Worm (Caenorhabditis elegans): ENCODE results near the gene ctl-3.

ce11 chrII:14312182-14312581 is 1.6 kb upstream of the ctl-3 start:
- TF ChIP-seq ces-1 (GFP tag; optimal IDR thresholded peaks at IDR 0.05) (no peak), zip-8 (tag; optimal IDR thresholded peaks at IDR 0.05) (no peak), elt-3 (tag; optimal IDR thresholded peaks at IDR 0.05) (no peak), ztf-11 (tag; optimal IDR thresholded peaks at IDR 0.05) (no peak), lsy-2 (tag; optimal IDR thresholded peaks at IDR 0.05) (no peak), nhr-28 (tag; optimal IDR thresholded peaks at IDR 0.05) (no peak), ceh-39 (tag; optimal IDR thresholded peaks at IDR 0.05) (no peak), mls-2 (tag; optimal IDR thresholded peaks at IDR 0.05) (no peak), lin-13 (tag; optimal IDR thresholded peaks at IDR 0.05) (no peak), snpc-4 (tag; optimal IDR thresholded peaks at IDR 0.05) (no peak), lin-32 (GFP tag; optimal IDR thresholded peaks at IDR 0.05) (no peak)

Data from whole organism, mixed stage, embryonic.